Worm (Caenorhabditis elegans): ENCODE data around the gene cnc-5.
A peak's percentile ranks its signal among the peaks of the same experiment; 100 is the strongest.

Gene cnc-5

ce11 chrV:1432500-1433418 lies 12.4 kb upstream of the cnc-5 start (continued):
- TF ChIP-seq php-3 (GFP tag; IDR thresholded peaks at IDR 0.05): no peak
- no peak for TF ChIP-seq mep-1 (tag; optimal IDR thresholded peaks at IDR 0.05)
- TF ChIP-seq arid-1 (GFP tag; conservative IDR thresholded peaks at IDR 0.05): no peak
- no peak for TF ChIP-seq dmd-9 (GFP tag; IDR thresholded peaks at IDR 0.05)
- TF ChIP-seq lin-15B (tag; optimal IDR thresholded peaks at IDR 0.05): no peak
- no peak for TF ChIP-seq lin-13 (GFP tag; optimal IDR thresholded peaks at IDR 0.05)
- no peak for TF ChIP-seq nhr-10 (tag; optimal IDR thresholded peaks at IDR 0.05)
- no peak for TF ChIP-seq lin-39 (tag; optimal IDR thresholded peaks at IDR 0.05)
- TF ChIP-seq egl-43 (GFP tag; IDR thresholded peaks at IDR 0.05): no peak
- TF ChIP-seq tra-1 (GFP tag; IDR thresholded peaks at IDR 0.05): no peak
- no peak for TF ChIP-seq T20F7.1 (GFP tag; optimal IDR thresholded peaks at IDR 0.05)
- TF ChIP-seq dve-1 (tag; optimal IDR thresholded peaks at IDR 0.05; ENCODE audit: insufficient read depth): peak; percentile 28
- peak; percentile 87 for TF ChIP-seq nhr-28 (tag; optimal IDR thresholded peaks at IDR 0.05)
- TF ChIP-seq pqm-1 (tag; optimal IDR thresholded peaks at IDR 0.05): peak; percentile 64
- no peak for TF ChIP-seq nhr-237 (tag; optimal IDR thresholded peaks at IDR 0.05)
- TF ChIP-seq nhr-41 (GFP tag; IDR thresholded peaks at IDR 0.05): no peak
- TF ChIP-seq hlh-11 (tag; optimal IDR thresholded peaks at IDR 0.05): peak; percentile 4
- no peak for TF ChIP-seq Y48G9A.11 (GFP tag; IDR thresholded peaks at IDR 0.05)

ce11 chrV:1433419-1433765 lies 11.8 kb upstream of the cnc-5 start:
- TF ChIP-seq ceh-82 (tag; optimal IDR thresholded peaks at IDR 0.05) (no peak), nhr-6 (tag; optimal IDR thresholded peaks at IDR 0.05) (no peak), arid-1 (GFP tag; conservative IDR thresholded peaks at IDR 0.05) (no peak), nhr-41 (GFP tag; IDR thresholded peaks at IDR 0.05) (no peak), lin-38 (GFP tag; IDR thresholded peaks at IDR 0.05) (no peak), nhr-111 (GFP tag; optimal IDR thresholded peaks at IDR 0.05) (no peak), zip-11 (GFP tag; IDR thresholded peaks at IDR 0.05) (no peak), fos-1 (tag; optimal IDR thresholded peaks at IDR 0.05) (no peak), aha-1 (tag) (no peak), zfp-3 (GFP tag; conservative IDR thresholded peaks at IDR 0.05) (no peak), nhr-28 (tag; optimal IDR thresholded peaks at IDR 0.05) (no peak), hlh-11 (tag; optimal IDR thresholded peaks at IDR 0.05) (no peak), F49E8.2 (tag; optimal IDR thresholded peaks at IDR 0.05; ENCODE audit: borderline replicate concordance) (no peak), daf-19 (GFP tag; conservative IDR thresholded peaks at IDR 0.05) (no peak), sdz-12 (GFP tag; optimal IDR thresholded peaks at IDR 0.05) (no peak), duxl-1 (tag; optimal IDR thresholded peaks at IDR 0.05; ENCODE audit: poor library complexity) (no peak), zip-2 (tag; optimal IDR thresholded peaks at IDR 0.05) (no peak), ceh-44 (GFP tag; IDR thresholded peaks at IDR 0.05) (no peak), R02D3.7 (tag; optimal IDR thresholded peaks at IDR 0.05) (no peak), pqm-1 (tag; optimal IDR thresholded peaks at IDR 0.05) (no peak)

- peak; percentile 99 for TF ChIP-seq aha-1 (tag)
- no peak for TF ChIP-seq mxl-2 (GFP tag; conservative IDR thresholded peaks at IDR 0.05)
- no peak for TF ChIP-seq nhr-25 (tag; optimal IDR thresholded peaks at IDR 0.05; ENCODE audit: borderline replicate concordance, insufficient read depth)
- peak; percentile 80 for TF ChIP-seq set-16 (GFP tag; IDR thresholded peaks at IDR 0.05)
- no peak for TF ChIP-seq Y48G9A.11 (GFP tag; IDR thresholded peaks at IDR 0.05)
These were observed 10.8 kb upstream of the cnc-5 start for ce11 chrV:1434398-1434797.

Measured in whole organism, L4 larva.